Fruit fly (Drosophila melanogaster): ENCODE results near the gene ush.

DNA sequence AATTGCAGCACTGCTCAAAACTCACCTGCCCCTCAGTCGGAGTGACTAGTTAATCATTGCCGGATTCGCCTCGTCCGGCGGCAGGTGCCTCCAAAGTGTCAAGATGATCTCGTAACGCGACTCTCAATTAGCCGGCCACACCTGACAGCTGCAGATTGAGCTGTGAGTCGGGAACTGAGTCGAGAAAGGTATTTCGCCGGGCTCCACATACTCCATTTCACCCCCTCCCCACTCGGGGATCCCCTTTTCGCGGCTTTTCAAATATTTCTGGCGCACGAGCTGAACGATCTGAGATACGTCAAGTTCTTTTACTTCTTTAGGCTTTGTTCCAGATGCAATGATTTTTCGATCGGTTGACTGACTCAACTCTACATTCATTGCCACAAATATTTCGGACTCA, 49.6 kb upstream of the ush start:
- TF ChIP-seq Mnt (GFP tag; optimal IDR thresholded peaks at IDR 0.05) (no peak), Clk (GFP tag; optimal IDR thresholded peaks at IDR 0.05) (no peak), CG5204 (GFP tag; optimal IDR thresholded peaks at IDR 0.05) (no peak), Crg-1 (GFP tag; optimal IDR thresholded peaks at IDR 0.05) (no peak), kay (GFP tag; ENCODE audit: borderline replicate concordance) (peak; percentile 6), CG11617 (GFP tag; optimal IDR thresholded peaks at IDR 0.05) (no peak)

Data from whole organism, adult.